Worm (Caenorhabditis elegans) whole organism, L3 larva: Measurements from ENCODE around the gene bli-5.

Source experiments
- R02D3.7 ChIP-seq: fragments of 150-350 bp; optimal IDR thresholded peaks from 2 replicates; lab custom pipeline; 2014; ENCODE audit warnings: missing biosample characterization, missing genetic modification characterization
- aly-2 ChIP-seq: fragments of 150-350 bp; optimal IDR thresholded peaks from 2 replicates; lab custom pipeline; 2014; ENCODE audit warnings: missing biosample characterization, missing genetic modification characterization
- ama-1 ChIP-seq: fragments of 150-350 bp; optimal IDR thresholded peaks from 2 replicates; lab custom pipeline; 2018
- ceh-9 ChIP-seq: sonication (generic microtip); optimal IDR thresholded peaks from 2 replicates; lab custom pipeline; 2018; ENCODE audit warnings: missing biosample characterization, missing genetic modification characterization
- egl-27 ChIP-seq: sonication (generic microtip); optimal IDR thresholded peaks from 4 replicates; lab custom pipeline; 2017; ENCODE audit warnings: missing biosample characterization, missing genetic modification reagents, missing genetic modification characterization
- elt-2 ChIP-seq: sonication (generic microtip); optimal IDR thresholded peaks from 2 replicates; lab custom pipeline; 2016; ENCODE audit warnings: missing genetic modification reagents, mild to moderate bottlenecking, missing genetic modification characterization, missing compliant biosample characterization
- elt-3 ChIP-seq, 3 experiments: fragments of 150-350 bp in 1 of 3; sonication (generic microtip) in 2 of 3; optimal IDR thresholded peaks; 2 replicates in 2 of 3; 4 replicates in 1 of 3; lab custom pipeline; 2014 to 2017; ENCODE audit warnings: missing biosample characterization in 3 of 3, missing genetic modification characterization in 3 of 3
- fkh-10 ChIP-seq: sonication (generic microtip); optimal IDR thresholded peaks from 2 replicates; lab custom pipeline; 2017; ENCODE audit warnings: missing biosample characterization, missing genetic modification reagents, missing genetic modification characterization
- nhr-11 ChIP-seq: fragments of 150-350 bp; optimal IDR thresholded peaks from 2 replicates; lab custom pipeline; 2014; ENCODE audit warnings: missing biosample characterization, missing genetic modification characterization
- nhr-77 ChIP-seq: fragments of 150-350 bp; optimal IDR thresholded peaks from 2 replicates; lab custom pipeline; 2014; ENCODE audit warnings: missing biosample characterization, missing genetic modification characterization
- pha-4 ChIP-seq: fragments of 150-350 bp; optimal IDR thresholded peaks from 2 replicates; lab custom pipeline; 2014; ENCODE audit warnings: missing biosample characterization, missing genetic modification reagents, missing genetic modification characterization
- snpc-4 ChIP-seq: fragments of 150-350 bp; optimal IDR thresholded peaks from 2 replicates; lab custom pipeline; 2014; ENCODE audit warnings: missing biosample characterization, missing genetic modification characterization
- unc-62 ChIP-seq: fragments of 150-350 bp; sonication (generic microtip); optimal IDR thresholded peaks from 4 replicates; lab custom pipeline; 2014; ENCODE audit warnings: missing biosample characterization, missing genetic modification reagents, missing genetic modification characterization

ce11 chrIII:13439415-13439814 lies 9.8 kb upstream of the bli-5 start, which contains the start of gene ciao-2B:
- no peak for TF ChIP-seq ceh-9 (tag; lab: Kevin White, UChicago)
- no peak for TF ChIP-seq elt-3 (tag; optimal IDR thresholded peaks at IDR 0.05; lab: Kevin White, UChicago)
- no peak for TF ChIP-seq elt-2
- TF ChIP-seq pha-4 (tag; lab: Kevin White, UChicago): peak; percentile 57
- TF ChIP-seq fkh-10 (GFP tag; lab: Kevin White, UChicago): no peak
- no peak for TF ChIP-seq egl-27 (tag; lab: Kevin White, UChicago)
- no peak for TF ChIP-seq aly-2 (tag; lab: Kevin White, UChicago)
- TF ChIP-seq nhr-77 (tag; lab: Kevin White, UChicago): no peak
- TF ChIP-seq nhr-11 (tag; lab: Kevin White, UChicago): no peak
- TF ChIP-seq ama-1: no peak
- no peak for TF ChIP-seq R02D3.7 (tag; lab: Kevin White, UChicago)
- TF ChIP-seq unc-62: no peak
- no peak for TF ChIP-seq snpc-4 (tag; lab: Kevin White, UChicago)
